Fruit fly (Drosophila melanogaster) Kc167 (cell line): ENCODE results near the gene Hr78.

Experiments used
- Myc ChIP-seq: fragments of >200 bp; optimal IDR thresholded peaks from 2 replicates; lab custom pipeline; 2017; ENCODE audit warnings: missing external identifiers
- Sin3A ChIP-seq: fragments of >200 bp; optimal IDR thresholded peaks from 2 replicates; lab custom pipeline; 2018; ENCODE audit warnings: missing external identifiers
- h ChIP-seq: fragments of >200 bp; optimal IDR thresholded peaks from 3 replicates; lab custom pipeline; 2018; ENCODE audit warnings: missing external identifiers
- insv ChIP-seq: fragments of >200 bp; optimal IDR thresholded peaks from 3 replicates; lab custom pipeline; 2018; ENCODE audit warnings: missing external identifiers
- psq ChIP-seq: fragments of >200 bp; optimal IDR thresholded peaks from 2 replicates; lab custom pipeline; 2017; ENCODE audit warnings: missing external identifiers
- ttk ChIP-seq: sonication (Bioruptor generic); optimal IDR thresholded peaks from 2 replicates; lab custom pipeline; 2017; ENCODE audit warnings: missing external identifiers

Hr78 gene

DNA sequence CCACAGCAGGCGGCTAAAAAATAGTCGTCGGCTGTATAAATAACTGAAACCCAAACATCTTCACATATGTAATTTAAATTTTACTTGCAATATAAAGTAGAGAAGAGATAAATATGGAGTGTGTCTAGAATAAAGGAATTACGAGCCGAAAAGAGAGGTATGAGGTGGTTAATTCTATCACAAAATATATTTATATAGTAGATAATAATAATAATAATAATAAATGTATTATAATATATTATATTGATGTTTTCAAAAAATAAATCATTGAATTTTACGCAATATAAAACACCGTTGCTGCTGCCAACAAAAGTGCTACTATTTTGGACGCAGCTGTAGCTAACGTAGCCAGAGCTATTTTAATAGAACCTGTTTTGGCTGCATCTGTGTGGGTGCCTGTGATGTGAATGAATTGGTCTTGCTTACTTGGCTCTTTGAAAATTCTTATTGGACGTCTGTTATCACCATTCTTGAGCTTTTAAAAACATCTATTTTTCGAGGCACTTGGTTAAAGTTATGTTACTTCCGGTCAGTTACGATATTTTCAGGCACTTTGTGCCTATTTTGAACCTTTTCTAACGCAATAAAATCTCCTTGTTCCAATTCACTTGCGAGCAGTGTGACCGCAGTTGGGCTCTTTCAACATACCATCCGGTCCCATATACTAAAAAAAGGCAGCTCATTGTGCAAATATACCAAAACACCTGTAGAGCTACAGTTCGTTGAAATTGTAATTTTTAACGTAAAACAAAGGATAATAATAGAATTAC, at the start of gene Hr78:
Gene Hr78, minus strand, starts transcription at position 630 of the 770 bp plus-strand sequence.
- TF ChIP-seq ttk (no peak), Sin3A (lab: Kevin White, UChicago) (no peak), psq (no peak), h (no peak), insv (lab: Kevin White, UChicago) (no peak), Myc (lab: Kevin White, UChicago) (no peak)

DNA sequence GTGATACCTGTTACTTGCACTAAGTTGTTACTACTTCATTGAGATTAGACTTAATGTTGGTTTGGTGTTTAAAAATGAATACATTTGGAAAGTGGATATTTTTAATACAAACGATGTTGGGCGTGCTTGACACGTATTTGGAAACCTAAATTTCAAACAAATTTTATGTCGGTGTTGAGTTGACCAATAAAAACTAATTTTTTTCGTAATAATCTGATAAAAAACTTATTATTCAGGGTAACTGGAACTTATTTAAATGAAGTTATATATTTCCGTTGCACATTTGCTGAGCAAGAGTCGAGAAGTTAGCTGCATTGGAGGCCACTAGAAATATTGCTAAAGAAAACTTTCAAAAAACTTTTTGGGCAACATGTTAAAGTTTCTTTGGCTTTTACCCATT, 44.8 kb upstream of the Hr78 start, which contains the start of gene CG33290:
Gene CG33290, plus strand, starts transcription at position 301 of the 400 bp plus-strand sequence.
- TF ChIP-seq Myc (lab: Kevin White, UChicago) (no peak), h (no peak), insv (lab: Kevin White, UChicago) (no peak), psq (no peak)

DNA sequence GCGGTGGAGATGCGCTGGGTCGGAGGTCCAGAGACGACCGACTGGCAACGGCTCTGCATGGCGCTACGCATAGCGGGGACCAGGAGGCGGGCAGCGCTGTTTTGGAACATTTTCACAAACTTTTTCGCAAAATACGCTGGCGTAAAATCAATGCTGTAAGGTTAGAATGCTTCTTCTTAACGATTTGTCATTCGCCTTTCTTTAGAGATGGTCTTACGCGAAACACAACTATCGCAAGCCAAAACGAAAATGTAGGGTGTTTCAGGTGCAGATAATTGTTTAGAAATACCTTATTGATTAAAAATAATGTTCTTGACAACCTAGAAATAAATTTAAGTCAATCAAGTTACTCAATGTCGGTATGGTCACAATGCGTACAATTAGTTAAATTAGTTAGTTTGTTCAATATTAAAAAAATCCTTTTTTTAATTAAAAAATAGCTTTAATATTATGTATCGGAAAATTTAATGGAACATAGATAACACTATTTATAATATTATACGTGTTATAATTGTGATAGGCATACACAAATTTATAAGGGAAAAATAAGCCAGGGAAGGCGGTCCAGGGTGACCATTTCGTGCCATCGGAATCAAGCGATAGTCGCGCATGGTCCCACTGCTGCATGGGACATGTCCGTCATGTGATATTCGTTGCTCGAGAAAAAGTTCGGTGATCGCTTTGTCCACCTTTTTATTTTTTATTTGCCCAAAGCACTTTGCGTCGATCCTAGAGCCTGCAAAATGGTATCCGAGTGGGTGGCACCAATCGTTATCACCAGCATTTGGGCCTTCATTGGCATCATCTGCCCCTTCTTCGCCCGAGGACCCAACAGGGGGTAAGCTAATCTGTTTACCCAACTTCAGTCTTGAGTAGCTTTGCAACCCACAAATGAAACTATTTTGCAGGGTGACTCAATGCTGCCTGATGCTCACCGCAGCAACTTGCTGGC, 42.2 kb upstream of the Hr78 start, which contains the start of the genes COX8 and VhaM9.7-b:
Gene COX8, minus strand, starts transcription at position 203 of the 952 bp plus-strand sequence.
Gene VhaM9.7-b, plus strand, starts transcription at position 618 of the 952 bp plus-strand sequence.
- TF ChIP-seq insv (lab: Kevin White, UChicago) (no peak), h (no peak), ttk (no peak), Myc (lab: Kevin White, UChicago) (no peak), psq (no peak), Sin3A (lab: Kevin White, UChicago) (no peak)

DNA sequence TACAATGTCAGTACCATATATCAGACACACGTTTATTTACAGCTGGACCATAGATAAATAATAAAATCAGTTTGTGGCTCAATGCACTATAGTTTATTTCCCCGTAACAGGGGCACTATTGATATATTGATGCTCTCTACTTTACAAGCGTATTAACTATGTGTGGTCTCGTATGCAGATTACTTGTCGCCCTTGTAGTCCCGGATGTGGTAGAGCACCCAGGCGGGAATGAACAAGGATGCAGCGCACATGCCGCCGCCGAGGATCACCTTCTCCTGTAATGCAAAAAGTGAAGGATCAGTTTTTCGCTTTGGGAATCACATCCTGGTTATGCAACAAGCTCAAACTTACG, 41.6 kb upstream of the Hr78 start:
- TF ChIP-seq ttk (no peak), insv (lab: Kevin White, UChicago) (no peak), Myc (lab: Kevin White, UChicago) (no peak), h (no peak), Sin3A (lab: Kevin White, UChicago) (no peak), psq (no peak)

DNA sequence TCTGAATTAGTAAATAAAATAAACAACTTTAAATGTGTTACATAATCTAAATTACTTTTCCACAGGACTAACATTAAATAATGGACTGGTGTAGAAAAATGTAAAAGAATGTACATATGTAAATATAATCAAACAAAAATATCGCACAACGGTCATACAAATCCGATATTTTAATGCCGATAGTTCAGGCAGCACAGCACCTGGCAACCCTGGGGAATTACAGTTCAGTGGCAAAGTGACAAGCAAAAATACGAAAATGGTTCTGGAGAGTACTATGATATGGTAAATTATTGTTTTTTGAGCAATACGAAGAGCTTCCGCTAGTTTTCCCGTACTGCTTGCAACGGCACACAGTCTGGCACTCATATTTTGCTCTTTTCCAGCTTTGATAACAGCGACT, 39.6 kb upstream of the Hr78 start, which contains the start of gene Rpn10:
Gene Rpn10, plus strand, starts transcription at position 144 of the 400 bp plus-strand sequence.
- TF ChIP-seq ttk = no peak

DNA sequence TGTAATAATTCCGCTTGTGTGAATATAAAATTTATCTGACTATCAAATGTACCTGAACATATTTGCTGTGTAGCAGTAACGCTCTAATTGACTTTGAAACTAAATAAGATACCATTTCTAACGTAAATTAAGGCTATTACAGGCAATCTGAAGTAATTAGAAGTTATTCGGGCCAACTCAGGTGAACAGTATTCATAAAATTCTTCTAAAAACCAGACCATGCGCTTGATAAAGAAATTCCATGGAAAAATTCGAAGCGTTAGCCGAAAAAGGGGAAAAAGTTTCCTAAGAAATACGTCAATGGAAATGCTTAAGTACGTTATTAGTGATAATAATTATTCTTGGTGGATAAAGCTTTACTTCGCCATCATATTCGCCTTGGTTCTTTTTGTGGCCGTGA, 37.1 kb upstream of the Hr78 start, which contains the start of gene ppk5:
Gene ppk5, plus strand, starts transcription at position 301 of the 400 bp plus-strand sequence.
- TF ChIP-seq psq = no peak
- TF ChIP-seq h = no peak
- no peak for TF ChIP-seq Sin3A (lab: Kevin White, UChicago)
- TF ChIP-seq ttk = no peak
- no peak for TF ChIP-seq insv (lab: Kevin White, UChicago)
- TF ChIP-seq Myc (lab: Kevin White, UChicago) = no peak

DNA sequence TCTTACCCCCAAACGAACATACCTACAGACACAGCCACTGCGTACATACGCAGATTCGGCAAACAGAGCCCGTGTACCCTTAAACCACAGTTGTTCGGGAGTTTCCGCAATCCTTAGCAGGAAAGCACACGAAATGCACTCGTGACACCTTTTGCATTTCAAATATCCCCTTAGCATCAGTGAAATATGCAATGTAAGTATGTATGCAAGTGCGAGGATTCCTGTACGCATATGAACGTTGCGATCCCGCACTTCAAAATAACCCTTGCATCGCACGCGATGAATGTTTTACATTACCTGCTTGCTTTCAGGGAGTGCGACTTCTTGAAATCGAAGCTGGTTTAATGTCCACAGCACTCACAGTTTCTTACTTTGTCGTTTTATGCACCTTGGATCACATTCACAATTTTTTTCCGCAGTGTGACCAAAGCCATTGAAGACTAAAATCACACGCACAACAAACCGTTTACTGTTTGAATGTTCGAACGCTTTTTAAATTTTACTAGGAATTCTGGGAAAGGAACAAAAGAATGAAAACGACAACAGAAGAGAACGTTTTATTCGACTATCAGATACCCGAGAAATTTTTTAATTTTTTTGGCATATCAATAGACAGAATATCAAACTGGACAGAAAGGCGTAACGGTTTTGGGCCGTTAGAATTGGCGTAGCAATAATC, 36.1 kb upstream of the Hr78 start, which contains the start of gene Mkrn1:
Gene Mkrn1, minus strand, starts transcription at position 444 of the 679 bp plus-strand sequence.
- TF ChIP-seq h (no peak), insv (lab: Kevin White, UChicago) (no peak), psq (no peak), ttk (no peak), Sin3A (lab: Kevin White, UChicago) (no peak), Myc (lab: Kevin White, UChicago) (no peak)

DNA sequence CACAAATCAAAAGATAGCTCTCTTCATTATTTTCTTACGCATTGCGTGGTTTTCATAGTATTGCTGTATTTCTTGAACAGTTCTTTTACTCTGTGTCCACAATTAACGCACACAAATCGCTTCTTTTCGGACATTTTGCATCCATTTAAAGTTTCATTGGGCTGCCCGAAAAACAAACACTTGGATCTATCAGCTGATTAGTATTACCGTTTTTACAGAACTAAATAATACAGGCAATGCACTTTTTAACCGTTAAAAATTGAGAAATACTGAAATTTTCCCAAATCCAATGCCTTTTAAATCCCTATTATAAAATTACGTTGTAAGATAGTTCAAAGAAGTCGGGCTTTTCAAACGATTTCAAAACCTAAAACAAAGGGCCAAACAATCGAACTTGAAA, 31.8 kb upstream of the Hr78 start, which contains the start of gene Arv1:
Gene Arv1, minus strand, starts transcription at position 226 of the 400 bp plus-strand sequence.
- TF ChIP-seq Myc (lab: Kevin White, UChicago) (no peak), h (no peak), Sin3A (lab: Kevin White, UChicago) (no peak), insv (lab: Kevin White, UChicago) (no peak), psq (no peak), ttk (no peak)

DNA sequence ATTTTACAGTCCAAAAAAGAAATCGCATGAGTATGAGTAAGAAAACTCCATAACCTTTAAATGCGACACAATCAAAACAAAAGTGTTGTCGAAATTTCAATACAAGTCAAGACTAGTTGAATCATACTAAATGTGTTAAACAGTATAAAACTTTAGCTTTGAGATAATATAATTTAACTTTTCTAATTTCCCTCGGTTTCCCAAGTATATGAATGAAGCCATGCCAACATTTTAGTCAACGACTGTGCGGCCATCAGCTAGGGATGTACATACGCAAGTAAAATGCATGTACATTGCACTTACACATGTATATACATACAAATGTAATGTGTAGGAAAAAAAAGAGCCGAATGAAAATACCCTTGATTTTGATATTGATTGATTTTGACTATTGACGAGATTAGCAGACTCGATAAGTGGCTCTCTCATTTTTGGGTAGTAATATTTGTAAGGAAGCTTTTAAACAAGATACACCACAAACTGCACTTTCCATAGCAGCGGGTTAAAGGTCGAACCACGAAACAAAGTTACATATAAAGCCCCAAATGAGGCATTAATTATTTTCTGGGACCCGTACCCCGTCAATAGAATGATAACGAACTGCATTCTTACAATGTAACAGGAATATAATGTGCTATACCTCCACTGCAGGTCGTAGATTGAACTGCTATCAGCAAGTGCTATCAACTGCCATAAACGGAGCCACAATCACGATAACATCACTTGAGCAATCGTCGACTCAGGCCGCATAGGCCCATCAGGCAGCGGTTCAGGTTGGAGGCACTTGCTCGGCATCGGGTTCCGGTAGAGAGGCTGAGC, 27.0 kb upstream of the Hr78 start:
- TF ChIP-seq h (no peak), Myc (lab: Kevin White, UChicago) (no peak), ttk (no peak), Sin3A (lab: Kevin White, UChicago) (no peak), insv (lab: Kevin White, UChicago) (no peak), psq (no peak)

DNA sequence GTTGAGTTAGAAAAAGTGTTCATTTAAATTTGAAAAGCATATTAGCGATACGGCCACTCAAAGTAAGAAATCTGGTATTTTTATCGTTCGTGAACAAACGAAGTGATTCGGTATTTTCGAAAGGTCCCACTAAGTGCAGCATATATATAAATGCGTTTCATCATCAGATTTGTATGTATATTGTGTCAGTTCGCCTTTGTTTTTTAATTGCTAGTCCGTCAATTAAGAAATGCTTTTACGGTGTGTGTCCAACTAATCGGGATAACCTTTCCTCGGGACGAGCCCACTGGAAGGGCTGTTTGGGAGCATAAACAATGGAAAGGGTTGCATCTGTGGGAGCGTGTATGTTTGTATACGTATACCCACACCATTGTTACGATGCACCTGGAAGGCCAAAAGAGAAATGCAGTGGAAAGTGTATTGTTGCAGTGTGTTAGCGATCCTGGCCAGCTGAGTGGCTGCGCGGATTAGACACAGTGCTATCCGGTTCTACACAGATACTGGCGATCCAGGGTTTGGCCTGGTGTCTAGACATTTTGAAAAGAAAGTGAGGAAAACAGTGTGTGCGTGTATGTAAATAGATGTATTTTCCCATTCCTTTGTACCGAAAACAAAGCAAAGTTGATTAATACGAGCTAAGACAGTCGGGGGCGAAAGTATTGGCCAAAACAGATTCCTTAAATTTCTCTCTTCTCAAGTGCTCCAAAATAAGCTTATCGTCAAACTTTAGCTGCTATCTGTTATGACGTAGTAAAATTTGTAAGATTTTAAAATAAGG, 26.0 kb upstream of the Hr78 start, which contains the start of gene CG7611:
Gene CG7611, plus strand, starts transcription at position 128 of the 778 bp plus-strand sequence.
- no peak for TF ChIP-seq Sin3A (lab: Kevin White, UChicago)
- no peak for TF ChIP-seq Myc (lab: Kevin White, UChicago)
- TF ChIP-seq ttk = no peak
- no peak for TF ChIP-seq insv (lab: Kevin White, UChicago)
- no peak for TF ChIP-seq h
- no peak for TF ChIP-seq psq
